Worm (Caenorhabditis elegans) whole organism, L1 larva: ENCODE measurements around the gene T07E3.2.

ENCODE experiments used
- C16A3.4 ChIP-seq: fragments of 150-350 bp; optimal IDR thresholded peaks from 2 replicates; lab custom pipeline; 2014; ENCODE audit warnings: missing biosample characterization, missing genetic modification characterization
- aha-1 ChIP-seq: fragments of 150-350 bp; optimal IDR thresholded peaks from 2 replicates; lab custom pipeline; 2014; ENCODE audit warnings: missing biosample characterization, missing genetic modification characterization
- alr-1 ChIP-seq: fragments of 200-800 bp; sonication (Bioruptor generic); optimal IDR thresholded peaks from 2 replicates; lab custom pipeline; 2018; ENCODE audit warnings: borderline replicate concordance, mild to moderate bottlenecking, missing genetic modification characterization, missing compliant biosample characterization
- ama-1 ChIP-seq: fragments of 150-350 bp; optimal IDR thresholded peaks from 2 replicates; lab custom pipeline; 2014
- ceh-82 ChIP-seq, 3 experiments: fragments of 150-350 bp in 1 of 3; sonication (generic microtip) in 2 of 3; optimal IDR thresholded peaks; 2 replicates each; lab custom pipeline; 2014 to 2017; ENCODE audit warnings: missing biosample characterization in 3 of 3, missing genetic modification characterization in 3 of 3
- dsc-1 ChIP-seq: sonication (generic microtip); optimal IDR thresholded peaks from 2 replicates; lab custom pipeline; 2016; ENCODE audit warnings: mild to moderate bottlenecking, missing genetic modification characterization, missing compliant biosample characterization
- egl-13 ChIP-seq: sonication (generic microtip); optimal IDR thresholded peaks from 2 replicates; lab custom pipeline; 2016; ENCODE audit warnings: missing genotype, missing genetic modification reagents, missing genetic modification characterization, missing compliant biosample characterization
- ets-5 ChIP-seq: fragments of 200-800 bp; sonication (Bioruptor generic); IDR thresholded peaks from 2 replicates; pipeline ENCODE4 v1.3.6; 2022; ENCODE audit warnings: missing genetic modification characterization, missing compliant biosample characterization
- grh-1 ChIP-seq: fragments of 200-800 bp; sonication (Bioruptor generic); IDR thresholded peaks from 2 replicates; pipeline ENCODE4 v1.3.6; 2022; ENCODE audit warnings: missing genetic modification reagents, missing genetic modification characterization, missing compliant biosample characterization
- jun-1 ChIP-seq: fragments of 150-350 bp; optimal IDR thresholded peaks from 2 replicates; lab custom pipeline; 2014; ENCODE audit warnings: missing biosample characterization, missing genetic modification reagents, missing genetic modification characterization
- nhr-12 ChIP-seq: sonication (generic microtip); optimal IDR thresholded peaks from 2 replicates; lab custom pipeline; 2017; ENCODE audit warnings: missing biosample characterization, missing genetic modification characterization
- pqm-1 ChIP-seq: sonication (generic microtip); optimal IDR thresholded peaks from 3 replicates; lab custom pipeline; 2017; ENCODE audit warnings: missing biosample characterization, missing genetic modification characterization
- snu-23 ChIP-seq: sonication (generic microtip); optimal IDR thresholded peaks from 2 replicates; lab custom pipeline; 2016; ENCODE audit warnings: missing genetic modification characterization, missing compliant biosample characterization
- unc-62 ChIP-seq: fragments of 150-350 bp; optimal IDR thresholded peaks from 2 replicates; lab custom pipeline; 2014; ENCODE audit warnings: missing biosample characterization, missing genetic modification reagents, missing genetic modification characterization

- TF ChIP-seq ets-5 (GFP tag; lab: Robert Waterston, UW): no peak
- TF ChIP-seq unc-62 (GFP tag; lab: Kevin White, UChicago): no peak
- TF ChIP-seq egl-13 (tag; lab: Kevin White, UChicago): no peak
- TF ChIP-seq C16A3.4: no peak
- TF ChIP-seq ceh-82 (tag; optimal IDR thresholded peaks at IDR 0.05; lab: Kevin White, UChicago): no peak
- no peak for TF ChIP-seq dsc-1 (tag; lab: Kevin White, UChicago)
- TF ChIP-seq jun-1: no peak
- no peak for TF ChIP-seq grh-1 (GFP tag; lab: Robert Waterston, UW)
- no peak for TF ChIP-seq snu-23 (GFP tag; lab: Kevin White, UChicago)
- no peak for TF ChIP-seq aha-1
- TF ChIP-seq ama-1 (lab: Kevin White, UChicago): no peak
- TF ChIP-seq alr-1 (tag; lab: Kevin White, UChicago): no peak
- TF ChIP-seq nhr-12: no peak
- TF ChIP-seq pqm-1 (tag; lab: Kevin White, UChicago): no peak
Observed at ce11 chrIII:6895677-6896076, 10.8 kb upstream of the T07E3.2 start.
